Fruit fly (Drosophila melanogaster): ENCODE results near the gene tara.

DNA sequence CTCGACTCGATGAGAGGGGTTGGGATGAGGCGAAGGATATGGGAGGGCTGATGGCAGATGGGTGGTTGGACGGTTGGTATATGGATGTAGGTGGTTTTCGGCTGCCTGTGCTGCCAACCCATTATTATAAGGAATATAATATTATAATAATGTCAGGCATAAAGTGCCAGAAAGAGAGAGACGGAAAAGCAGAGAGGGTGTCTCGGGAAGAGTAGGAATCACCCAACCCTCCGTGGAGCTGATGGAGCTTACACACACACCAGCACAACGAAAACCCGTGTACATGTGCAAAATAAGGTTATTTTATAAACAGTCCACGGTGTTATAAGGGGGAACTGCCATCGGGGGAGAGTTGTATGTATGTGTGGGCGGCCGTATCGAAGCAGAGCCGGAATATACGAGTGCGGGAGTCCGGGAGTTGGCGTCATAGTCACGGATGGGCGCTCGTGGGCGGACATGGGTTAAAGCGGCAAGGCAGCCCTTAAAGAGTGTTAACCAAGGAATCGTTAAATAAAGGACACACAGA is 23.1 kb downstream of the tara start:
- no peak for TF ChIP-seq CG4404 (GFP tag; IDR thresholded peaks at IDR 0.05)
- no peak for TF ChIP-seq CrebB (tag; optimal IDR thresholded peaks at IDR 0.05)
- peak; percentile 41 for TF ChIP-seq cg (GFP tag; optimal IDR thresholded peaks at IDR 0.05)
- TF ChIP-seq CG16779 (GFP tag; IDR thresholded peaks at IDR 0.05) = no peak
- no peak for TF ChIP-seq CG11723 (GFP tag; optimal IDR thresholded peaks at IDR 0.05)
- no peak for TF ChIP-seq bab2 (GFP tag; optimal IDR thresholded peaks at IDR 0.05)
- no peak for TF ChIP-seq CG2678 (tag; optimal IDR thresholded peaks at IDR 0.05)
- no peak for TF ChIP-seq fru (optimal IDR thresholded peaks at IDR 0.05)
- peak; percentile 59 for TF ChIP-seq trem (tag; optimal IDR thresholded peaks at IDR 0.05)
- no peak for TF ChIP-seq CG14860 (GFP tag; IDR thresholded peaks at IDR 0.05; ENCODE audit: partially characterized antibody)
